Worm (Caenorhabditis elegans): Measurements from ENCODE around the gene C44H4.8.

- TF ChIP-seq fkh-10 (GFP tag; optimal IDR thresholded peaks at IDR 0.05): no peak
- TF ChIP-seq spr-3 (GFP tag; optimal IDR thresholded peaks at IDR 0.05): no peak
- no peak for TF ChIP-seq F49E8.2 (tag; optimal IDR thresholded peaks at IDR 0.05; ENCODE audit: borderline replicate concordance)
- TF ChIP-seq nhr-76 (tag; optimal IDR thresholded peaks at IDR 0.05): no peak
- no peak for TF ChIP-seq fos-1 (tag; optimal IDR thresholded peaks at IDR 0.05)
- no peak for TF ChIP-seq nhr-6 (tag; optimal IDR thresholded peaks at IDR 0.05)
- no peak for TF ChIP-seq mxl-2 (GFP tag; conservative IDR thresholded peaks at IDR 0.05)
- TF ChIP-seq nhr-28 (tag; optimal IDR thresholded peaks at IDR 0.05): no peak
- no peak for TF ChIP-seq lin-13 (GFP tag; optimal IDR thresholded peaks at IDR 0.05)
- TF ChIP-seq rbr-2 (tag; optimal IDR thresholded peaks at IDR 0.05): no peak
- no peak for TF ChIP-seq snpc-4 (tag; optimal IDR thresholded peaks at IDR 0.05)
These were observed 17.3 kb upstream of the C44H4.8 start, which contains the start of gene let-4 for ce11 chrX:14577579-14578127.
